Worm (Caenorhabditis elegans) whole organism, midembryonic: Measurements from ENCODE around the gene F15H10.8.

ENCODE experiments used
- T22C8.4 ChIP-seq: fragments of 200-800 bp; sonication (Bioruptor generic); IDR thresholded peaks from 2 replicates; pipeline ENCODE4 v1.3.6; 2022; ENCODE audit warnings: missing genetic modification characterization, missing compliant biosample characterization
- cog-1 ChIP-seq: sonication (generic microtip); optimal IDR thresholded peaks from 2 replicates; lab custom pipeline; 2016; ENCODE audit warnings: missing genetic modification characterization, missing compliant biosample characterization
- flt-1 ChIP-seq: fragments of 200-800 bp; sonication (Bioruptor generic); IDR thresholded peaks from 2 replicates; pipeline ENCODE4 v1.3.6; 2022; ENCODE audit warnings: missing genetic modification characterization, missing compliant biosample characterization
- klf-2 ChIP-seq: fragments of 200-800 bp; sonication (Bioruptor generic); conservative IDR thresholded peaks from 2 replicates; pipeline ENCODE4 v1.3.6; 2022; ENCODE audit warnings: missing genetic modification reagents, missing genetic modification characterization, missing compliant biosample characterization
- med-1 ChIP-seq: sonication (generic microtip); optimal IDR thresholded peaks from 2 replicates; lab custom pipeline; 2017; ENCODE audit warnings: missing genetic modification characterization, mild to moderate bottlenecking, missing compliant biosample characterization, antibody characterized with exemption, missing genetic modification reagents; ENCODE audit not compliant: insufficient read depth
- ref-1 ChIP-seq: fragments of 200-800 bp; sonication (Bioruptor generic); conservative IDR thresholded peaks from 2 replicates; pipeline ENCODE4 v1.3.6; 2022; ENCODE audit warnings: missing genetic modification reagents, missing genetic modification characterization, missing compliant biosample characterization
- tab-1 ChIP-seq: fragments of 200-800 bp; sonication (Bioruptor generic); IDR thresholded peaks from 2 replicates; pipeline ENCODE4 v1.3.6; 2022; ENCODE audit warnings: missing genetic modification characterization, missing compliant biosample characterization
- ztf-23 ChIP-seq: fragments of 200-800 bp; sonication (Bioruptor generic); IDR thresholded peaks from 2 replicates; pipeline ENCODE4 v1.3.6; 2022; ENCODE audit warnings: missing genetic modification reagents, missing genetic modification characterization, missing compliant biosample characterization
- ztf-29 ChIP-seq: fragments of 200-800 bp; sonication (Bioruptor generic); IDR thresholded peaks from 2 replicates; pipeline ENCODE4 v1.3.6; 2022; ENCODE audit warnings: missing genetic modification reagents, missing genetic modification characterization, missing compliant biosample characterization

DNA sequence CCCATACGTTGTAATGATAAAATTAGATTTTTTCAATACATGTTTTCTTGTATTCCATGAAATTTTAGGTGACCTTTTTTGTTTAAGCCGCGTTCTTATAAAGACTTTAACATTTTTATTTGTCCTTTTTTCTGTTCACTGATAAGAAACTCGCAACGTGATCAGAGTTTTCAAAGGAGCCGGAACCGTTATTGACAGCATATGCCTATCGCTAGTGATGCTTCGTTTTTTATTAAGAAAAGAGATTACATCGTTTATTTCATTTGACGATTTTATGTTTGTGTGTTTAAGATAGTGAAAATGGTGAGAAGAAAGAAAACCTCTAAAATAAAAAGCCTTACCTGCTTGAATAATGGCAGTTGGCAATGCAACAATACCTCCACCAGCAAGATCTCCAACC lies 29.9 kb upstream of the F15H10.8 start:
- TF ChIP-seq ztf-23 (GFP tag; lab: Robert Waterston, UW) (no peak), cog-1 (no peak), flt-1 (GFP tag; lab: Robert Waterston, UW) (no peak), klf-2 (GFP tag; lab: Robert Waterston, UW) (no peak), ztf-29 (GFP tag; lab: Robert Waterston, UW) (no peak), T22C8.4 (GFP tag; lab: Robert Waterston, UW) (no peak), tab-1 (no peak), ref-1 (GFP tag; lab: Robert Waterston, UW) (no peak), med-1 (GFP tag; lab: Kevin White, UChicago) (no peak)
